Worm (Caenorhabditis elegans) whole organism, L4 larva: ENCODE measurements around the gene K10D6.4.

Experiments
- F37D6.2 ChIP-seq: sonication (generic microtip); optimal IDR thresholded peaks from 2 replicates; lab custom pipeline; 2016; ENCODE audit warnings: mild to moderate bottlenecking, missing genetic modification characterization, missing compliant biosample characterization
- ama-1 ChIP-seq: fragments of 150-350 bp; optimal IDR thresholded peaks from 2 replicates; lab custom pipeline; 2014; ENCODE audit warnings: inconsistent platforms, mixed read lengths
- egl-27 ChIP-seq: sonication (generic microtip); optimal IDR thresholded peaks from 3 replicates; lab custom pipeline; 2017; ENCODE audit warnings: missing biosample characterization, missing genetic modification reagents, missing genetic modification characterization
- hmg-1.1 ChIP-seq: fragments of 200-800 bp; sonication (Bioruptor generic); IDR thresholded peaks from 2 replicates; pipeline ENCODE4 v1.3.6; 2022; ENCODE audit warnings: missing genetic modification reagents, missing genetic modification characterization, missing compliant biosample characterization
- lin-15B ChIP-seq: fragments of 150-350 bp; sonication (generic microtip); optimal IDR thresholded peaks from 3 replicates; lab custom pipeline; 2014; ENCODE audit warnings: missing biosample characterization, missing genetic modification characterization
- lin-39 ChIP-seq: fragments of 150-350 bp; optimal IDR thresholded peaks from 2 replicates; lab custom pipeline; 2014; ENCODE audit warnings: missing biosample characterization, missing genetic modification reagents, missing genetic modification characterization
- lsy-2 ChIP-seq, 2 experiments: fragments of 150-350 bp in 1 of 2; sonication (generic microtip) in 1 of 2; optimal IDR thresholded peaks; 2 replicates each; lab custom pipeline; 2014 to 2017; ENCODE audit warnings: missing biosample characterization in 2 of 2, missing genetic modification characterization in 2 of 2
- mep-1 ChIP-seq: fragments of 150-350 bp; sonication (generic microtip); optimal IDR thresholded peaks from 3 replicates; lab custom pipeline; 2014; ENCODE audit warnings: missing biosample characterization, missing genetic modification characterization
- nhr-237 ChIP-seq: sonication (generic microtip); optimal IDR thresholded peaks from 2 replicates; lab custom pipeline; 2017; ENCODE audit warnings: missing biosample characterization, missing genetic modification characterization
- nhr-76 ChIP-seq: fragments of 150-350 bp; optimal IDR thresholded peaks from 2 replicates; lab custom pipeline; 2014; ENCODE audit warnings: missing biosample characterization, missing genetic modification characterization
- pqm-1 ChIP-seq: sonication (generic microtip); optimal IDR thresholded peaks from 2 replicates; lab custom pipeline; 2017; ENCODE audit warnings: missing biosample characterization, missing genetic modification characterization
- snpc-1.2 ChIP-seq: fragments of 200-800 bp; sonication (Bioruptor generic); IDR thresholded peaks from 2 replicates; pipeline ENCODE4 v1.3.6; 2022; ENCODE audit warnings: missing genetic modification reagents, missing genetic modification characterization, missing compliant biosample characterization
- unc-62 ChIP-seq, 3 experiments: fragments of 150-350 bp in 1 of 3; sonication (generic microtip); optimal IDR thresholded peaks in 2 of 3; peaks in 1 of 3; 1 replicate in 1 of 3; 2 replicates in 2 of 3; lab custom pipeline; 2014 to 2017; ENCODE audit warnings: missing biosample characterization in 3 of 3, missing genetic modification characterization in 3 of 3, missing genetic modification reagents in 3 of 3, missing genotype in 1 of 3
- zip-2 ChIP-seq: fragments of 150-350 bp; optimal IDR thresholded peaks from 2 replicates; lab custom pipeline; 2014; ENCODE audit warnings: missing biosample characterization, missing genetic modification characterization

DNA sequence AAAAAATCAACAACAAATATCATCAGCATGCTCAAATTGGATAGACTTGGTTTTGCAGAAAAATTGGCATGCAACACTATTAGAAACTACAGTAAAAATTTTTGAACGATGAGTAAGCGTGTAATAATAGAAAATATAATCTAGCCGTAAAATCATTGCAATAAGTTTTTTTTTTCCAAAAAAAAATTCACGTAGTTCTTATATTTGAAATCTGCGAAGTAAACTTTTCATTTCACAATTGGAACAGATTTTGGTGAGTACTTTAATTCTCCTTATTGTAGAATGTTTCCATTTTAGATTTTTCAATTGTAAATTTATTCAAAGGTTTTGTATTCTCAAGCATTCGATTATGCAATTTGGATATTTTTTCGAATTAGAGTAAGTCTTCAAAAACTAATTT, 1.4 kb upstream of the K10D6.4 start, which contains the start of gene K10D6.3:
- TF ChIP-seq zip-2 (tag; lab: Kevin White, UChicago): no peak
- TF ChIP-seq nhr-237 (tag; lab: Kevin White, UChicago): no peak
- TF ChIP-seq mep-1 (tag; lab: Kevin White, UChicago): no peak
- no peak for TF ChIP-seq ama-1 (lab: Kevin White, UChicago)
- no peak for TF ChIP-seq F37D6.2 (tag; lab: Kevin White, UChicago)
- TF ChIP-seq pqm-1: no peak
- TF ChIP-seq lsy-2 (tag; optimal IDR thresholded peaks at IDR 0.05; lab: Kevin White, UChicago): no peak
- TF ChIP-seq lin-15B (tag; lab: Kevin White, UChicago): no peak
- TF ChIP-seq unc-62 (GFP tag; optimal IDR thresholded peaks at IDR 0.05 in 1 of 2; lab: Kevin White, UChicago): no peak
- no peak for TF ChIP-seq unc-62 (tag; optimal IDR thresholded peaks at IDR 0.05; lab: Kevin White, UChicago)
- TF ChIP-seq egl-27 (tag; lab: Kevin White, UChicago): no peak
- TF ChIP-seq snpc-1.2 (GFP tag; lab: Robert Waterston, UW): no peak
- TF ChIP-seq lin-39: no peak
- TF ChIP-seq nhr-76 (tag; lab: Kevin White, UChicago): no peak
- TF ChIP-seq hmg-1.1: no peak
